Fruit fly (Drosophila melanogaster): Measurements from ENCODE around the gene Tbh.

- TF ChIP-seq CG8478 (optimal IDR thresholded peaks at IDR 0.05) (no peak), CTCF (optimal IDR thresholded peaks at IDR 0.05) (no peak)
These were observed 31.8 kb upstream of the Tbh start, which contains the start of gene sn for dm6 chrX:7963724-7964123.

Data from S2 (cell line).